Fruit fly (Drosophila melanogaster) whole organism, embryonic: ENCODE results near the gene CG18598.

ENCODE experiments used
- CG10565 ChIP-seq: fragments of 200-800 bp; sonication (Bioruptor generic); optimal IDR thresholded peaks from 3 replicates; lab custom pipeline; 2016; ENCODE audit warnings: missing biosample characterization, mild to moderate bottlenecking, missing genetic modification characterization
- CG11398 ChIP-seq: fragments of 200-800 bp; sonication (Bioruptor generic); optimal IDR thresholded peaks from 2 replicates; lab custom pipeline; 2016; ENCODE audit warnings: missing biosample characterization, missing genetic modification characterization
- CG11560 ChIP-seq: fragments of 200-800 bp; sonication (Bioruptor generic); IDR thresholded peaks from 3 replicates; pipeline ENCODE4 v1.3.6; 2022; ENCODE audit warnings: missing biosample characterization, missing genetic modification characterization
- CG12104 ChIP-seq: fragments of 200-800 bp; sonication (Bioruptor generic); optimal IDR thresholded peaks from 3 replicates; lab custom pipeline; 2016; ENCODE audit warnings: missing biosample characterization, missing genetic modification characterization
- CG15011 ChIP-seq: fragments of 200-800 bp; sonication (Bioruptor generic); optimal IDR thresholded peaks from 3 replicates; lab custom pipeline; 2018; ENCODE audit warnings: missing biosample characterization, mild to moderate bottlenecking, missing genetic modification characterization
- CG15514 ChIP-seq: fragments of 200-800 bp; sonication (Bioruptor generic); optimal IDR thresholded peaks from 3 replicates; lab custom pipeline; 2017; ENCODE audit warnings: missing biosample characterization, missing genetic modification characterization, mild to moderate bottlenecking, moderate library complexity, missing genetic modification reagents
- CG17612 ChIP-seq: fragments of 200-800 bp; sonication (Bioruptor generic); IDR thresholded peaks from 2 replicates; pipeline ENCODE4 v1.3.6; 2022; ENCODE audit warnings: missing biosample characterization, missing genetic modification characterization
- CG2202 ChIP-seq: fragments of 200-800 bp; sonication (Bioruptor generic); optimal IDR thresholded peaks from 2 replicates; lab custom pipeline; 2018; ENCODE audit warnings: missing biosample characterization, mild to moderate bottlenecking, missing genetic modification characterization
- CG33213 ChIP-seq: fragments of 200-800 bp; sonication (Bioruptor generic); optimal IDR thresholded peaks from 3 replicates; lab custom pipeline; 2016; ENCODE audit warnings: missing biosample characterization, missing genetic modification characterization
- CG4404 ChIP-seq: fragments of 200-800 bp; sonication (Bioruptor generic); IDR thresholded peaks from 2 replicates; pipeline ENCODE4 v1.3.6; 2022; ENCODE audit warnings: missing biosample characterization, missing genetic modification characterization
- CG6175 ChIP-seq: fragments of 200-800 bp; sonication (Bioruptor generic); IDR thresholded peaks from 3 replicates; pipeline ENCODE4 v1.3.6; 2022; ENCODE audit warnings: missing biosample characterization, missing genetic modification characterization
- CG6654 ChIP-seq: fragments of 200-800 bp; sonication (Bioruptor generic); optimal IDR thresholded peaks from 2 replicates; lab custom pipeline; 2017; ENCODE audit warnings: missing biosample characterization, mild to moderate bottlenecking, missing genetic modification characterization
- CG6765 ChIP-seq: fragments of 200-800 bp; sonication (Bioruptor generic); optimal IDR thresholded peaks from 3 replicates; lab custom pipeline; 2017; ENCODE audit warnings: missing biosample characterization, mild to moderate bottlenecking, missing genetic modification characterization
- CG6854 ChIP-seq: fragments of 200-800 bp; sonication (Bioruptor generic); optimal IDR thresholded peaks from 3 replicates; lab custom pipeline; 2017; ENCODE audit warnings: missing biosample characterization, mild to moderate bottlenecking, missing genetic modification characterization
- CG8281 ChIP-seq: fragments of 200-800 bp; sonication (Bioruptor generic); optimal IDR thresholded peaks from 2 replicates; lab custom pipeline; 2018; ENCODE audit warnings: missing biosample characterization, mild to moderate bottlenecking, missing genetic modification characterization, moderate library complexity
- Dbx ChIP-seq: fragments of 200-800 bp; sonication (Bioruptor generic); IDR thresholded peaks from 3 replicates; pipeline ENCODE4 v1.3.6; 2022; ENCODE audit warnings: missing biosample characterization, missing genetic modification characterization
- HLHmδ ChIP-seq: fragments of 200-800 bp; sonication (Bioruptor generic); optimal IDR thresholded peaks from 2 replicates; lab custom pipeline; 2018; ENCODE audit warnings: missing biosample characterization, mild to moderate bottlenecking, missing genetic modification characterization, moderate library complexity
- Lhr ChIP-seq: fragments of 200-800 bp; sonication (Bioruptor generic); optimal IDR thresholded peaks from 3 replicates; lab custom pipeline; 2017; ENCODE audit warnings: mild to moderate bottlenecking, missing biosample characterization, missing genetic modification reagents, missing genetic modification characterization
- Mes4 ChIP-seq: fragments of 200-800 bp; sonication (Bioruptor generic); optimal IDR thresholded peaks from 2 replicates; lab custom pipeline; 2016; ENCODE audit warnings: missing biosample characterization, missing genetic modification characterization
- Neu2 ChIP-seq: fragments of 200-800 bp; sonication (Bioruptor generic); optimal IDR thresholded peaks from 3 replicates; lab custom pipeline; 2016; ENCODE audit warnings: missing biosample characterization, missing genetic modification characterization, borderline replicate concordance
- Nf-YC ChIP-seq: fragments of 200-800 bp; optimal IDR thresholded peaks from 3 replicates; lab custom pipeline; 2019; ENCODE audit warnings: missing biosample characterization, mild to moderate bottlenecking, missing genetic modification characterization, moderate library complexity
- NfI ChIP-seq: fragments of 200-800 bp; sonication (Bioruptor generic); optimal IDR thresholded peaks from 3 replicates; lab custom pipeline; 2018; ENCODE audit warnings: missing biosample characterization, mild to moderate bottlenecking, missing genetic modification characterization, moderate library complexity
- Ptx1 ChIP-seq: fragments of 200-800 bp; sonication (Bioruptor generic); IDR thresholded peaks from 2 replicates; pipeline ENCODE4 v1.3.6; 2022; ENCODE audit warnings: missing biosample characterization, missing genetic modification characterization
- Ravus ChIP-seq: fragments of 200-800 bp; sonication (Bioruptor generic); IDR thresholded peaks from 2 replicates; pipeline ENCODE4 v1.3.6; 2022; ENCODE audit warnings: missing biosample characterization, missing genetic modification characterization
- Six4 ChIP-seq: fragments of 200-800 bp; sonication (Bioruptor generic); optimal IDR thresholded peaks from 2 replicates; lab custom pipeline; 2016; ENCODE audit warnings: missing biosample characterization, missing genetic modification characterization
- Ssrp ChIP-seq: fragments of 200-800 bp; sonication (Bioruptor generic); optimal IDR thresholded peaks from 2 replicates; lab custom pipeline; 2018; ENCODE audit warnings: missing biosample characterization, mild to moderate bottlenecking, missing genetic modification characterization, moderate library complexity
- TFAM ChIP-seq: fragments of 200-800 bp; sonication (Bioruptor generic); optimal IDR thresholded peaks from 2 replicates; lab custom pipeline; 2017; ENCODE audit warnings: missing biosample characterization, missing genetic modification characterization, inconsistent platforms
- ac ChIP-seq: fragments of 200-800 bp; sonication (Bioruptor generic); optimal IDR thresholded peaks from 3 replicates; lab custom pipeline; 2017; ENCODE audit warnings: missing biosample characterization, mild to moderate bottlenecking, missing genetic modification characterization
- ap ChIP-seq: fragments of 200-800 bp; sonication (Bioruptor generic); IDR thresholded peaks from 2 replicates; pipeline ENCODE4 v1.3.6; 2022; ENCODE audit warnings: missing biosample characterization, missing genetic modification characterization
- ara ChIP-seq: fragments of 200-800 bp; sonication (Bioruptor generic); IDR thresholded peaks from 2 replicates; pipeline ENCODE4 v1.3.6; 2022; ENCODE audit warnings: missing biosample characterization, missing genetic modification characterization
- chinmo ChIP-seq: fragments of 200-800 bp; sonication (Bioruptor generic); IDR thresholded peaks from 4 replicates; pipeline ENCODE4 v1.3.6; 2022; ENCODE audit warnings: missing biosample characterization, missing genetic modification characterization; ENCODE audit not compliant: partially characterized antibody
- corto ChIP-seq: fragments of 200-800 bp; sonication (Bioruptor generic); optimal IDR thresholded peaks from 2 replicates; lab custom pipeline; 2016; ENCODE audit warnings: missing biosample characterization, mild to moderate bottlenecking, missing genetic modification characterization, moderate library complexity
- dan ChIP-seq: fragments of 200-800 bp; sonication (Bioruptor generic); IDR thresholded peaks from 2 replicates; pipeline ENCODE4 v1.3.6; 2022; ENCODE audit warnings: missing biosample characterization, missing genetic modification characterization
- dati ChIP-seq: fragments of 200-800 bp; sonication (Bioruptor generic); IDR thresholded peaks from 2 replicates; pipeline ENCODE4 v1.3.6; 2022; ENCODE audit warnings: missing biosample characterization, missing genetic modification characterization
- disco-r ChIP-seq: fragments of 200-800 bp; sonication (Bioruptor generic); optimal IDR thresholded peaks from 2 replicates; lab custom pipeline; 2016; ENCODE audit warnings: missing biosample characterization, missing genetic modification characterization
- dmrt11E ChIP-seq: fragments of 200-800 bp; sonication (Bioruptor generic); optimal IDR thresholded peaks from 3 replicates; lab custom pipeline; 2018; ENCODE audit warnings: missing biosample characterization, mild to moderate bottlenecking, missing genetic modification characterization, moderate library complexity
- gfzf ChIP-seq: fragments of 200-800 bp; sonication (Bioruptor generic); optimal IDR thresholded peaks from 2 replicates; lab custom pipeline; 2016; ENCODE audit warnings: missing biosample characterization, mild to moderate bottlenecking, missing genetic modification characterization, moderate library complexity
- her ChIP-seq: fragments of 200-800 bp; sonication (Bioruptor generic); optimal IDR thresholded peaks from 2 replicates; lab custom pipeline; 2016; ENCODE audit warnings: missing biosample characterization, missing genetic modification characterization
- ken ChIP-seq: fragments of 200-800 bp; sonication (Bioruptor generic); IDR thresholded peaks from 3 replicates; pipeline ENCODE4 v1.3.6; 2022; ENCODE audit warnings: missing biosample characterization, missing genetic modification characterization
- lmd ChIP-seq: fragments of 200-800 bp; sonication (Bioruptor generic); IDR thresholded peaks from 2 replicates; pipeline ENCODE4 v1.3.6; 2022; ENCODE audit warnings: missing biosample characterization, missing genetic modification characterization
- nom ChIP-seq: fragments of 200-800 bp; sonication (Bioruptor generic); optimal IDR thresholded peaks from 2 replicates; lab custom pipeline; 2017; ENCODE audit warnings: missing biosample characterization, missing genetic modification characterization, mild to moderate bottlenecking, moderate library complexity, missing genetic modification reagents
- pzg ChIP-seq: fragments of 200-800 bp; sonication (Bioruptor generic); optimal IDR thresholded peaks from 3 replicates; lab custom pipeline; 2018; ENCODE audit warnings: missing biosample characterization, mild to moderate bottlenecking, missing genetic modification characterization, moderate library complexity
- sima ChIP-seq: fragments of 200-800 bp; sonication (Bioruptor generic); optimal IDR thresholded peaks from 2 replicates; lab custom pipeline; 2016; ENCODE audit warnings: missing biosample characterization, missing genetic modification characterization
- sna ChIP-seq: fragments of 200-800 bp; sonication (Bioruptor generic); IDR thresholded peaks from 2 replicates; pipeline ENCODE4 v1.3.6; 2022; ENCODE audit warnings: missing biosample characterization, missing genetic modification characterization; ENCODE audit not compliant: partially characterized antibody
- ssp ChIP-seq: fragments of 200-800 bp; sonication (Bioruptor generic); IDR thresholded peaks from 2 replicates; pipeline ENCODE4 v1.3.6; 2022; ENCODE audit warnings: missing biosample characterization, missing genetic modification characterization
- tgo ChIP-seq: fragments of 200-800 bp; sonication (Bioruptor generic); IDR thresholded peaks from 3 replicates; pipeline ENCODE4 v1.3.6; 2022; ENCODE audit warnings: missing biosample characterization, missing genetic modification characterization
- tup ChIP-seq: fragments of 200-800 bp; sonication (Bioruptor generic); optimal IDR thresholded peaks from 2 replicates; lab custom pipeline; 2016; ENCODE audit warnings: missing biosample characterization, mild to moderate bottlenecking, missing genetic modification characterization, moderate library complexity
- vvl ChIP-seq: fragments of 200-800 bp; sonication (Bioruptor generic); IDR thresholded peaks from 2 replicates; pipeline ENCODE4 v1.3.6; 2022; ENCODE audit warnings: missing biosample characterization, missing genetic modification characterization
- wdn ChIP-seq: fragments of 200-800 bp; sonication (Bioruptor generic); IDR thresholded peaks from 2 replicates; pipeline ENCODE4 v1.3.6; 2022; ENCODE audit warnings: missing biosample characterization, missing genetic modification characterization
- yki ChIP-seq: fragments of >200 bp; optimal IDR thresholded peaks from 3 replicates; lab custom pipeline; 2018
- zen2 ChIP-seq: fragments of 200-800 bp; sonication (Bioruptor generic); IDR thresholded peaks from 3 replicates; pipeline ENCODE4 v1.3.6; 2022; ENCODE audit warnings: missing biosample characterization, missing genetic modification characterization; ENCODE audit not compliant: partially characterized antibody

CG18598 gene

DNA sequence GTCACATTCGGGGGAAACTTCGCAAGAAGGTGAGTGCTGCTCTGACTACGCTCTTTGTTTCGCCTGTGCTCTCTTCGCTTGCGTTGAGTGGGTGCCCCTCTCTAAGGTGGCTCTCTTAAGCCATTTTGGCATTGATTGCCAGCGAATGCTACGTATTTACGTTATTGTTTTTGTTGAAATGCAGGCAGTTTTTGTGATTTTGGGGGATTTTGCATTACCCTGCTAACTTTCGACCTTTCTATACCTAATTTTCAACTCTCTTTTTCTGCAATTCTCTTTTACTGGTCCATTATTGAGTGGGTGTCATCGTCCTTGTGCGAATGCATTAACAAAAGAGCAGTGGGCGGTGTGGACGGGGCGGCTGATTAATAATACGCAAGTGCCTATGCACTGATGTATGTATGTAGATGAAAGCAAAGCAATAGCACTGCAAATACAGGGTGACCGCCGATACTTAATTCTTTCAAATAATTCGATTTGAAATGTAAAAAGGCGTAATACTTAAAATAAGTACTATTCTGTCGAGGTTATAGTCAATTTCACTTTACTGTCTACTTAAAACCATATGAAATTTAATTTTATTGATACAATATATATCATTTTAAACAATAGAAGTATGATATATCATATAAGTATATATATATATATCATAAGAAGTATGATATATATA lies 24.3 kb downstream of the CG18598 start (continued):
- no peak for TF ChIP-seq Nf-YC
- TF ChIP-seq wdn (GFP tag; lab: Robert Waterston, UW): no peak
- TF ChIP-seq CG10565 (GFP tag; lab: Kevin White, UChicago): no peak
- no peak for TF ChIP-seq Ravus
- TF ChIP-seq pzg (GFP tag; lab: Kevin White, UChicago): no peak
- TF ChIP-seq chinmo (GFP tag; lab: Robert Waterston, UW): peak; percentile 82; the same call in 2 of the 4 replicates
- TF ChIP-seq CG17612 (GFP tag; lab: Robert Waterston, UW): no peak
- no peak for TF ChIP-seq lmd
- no peak for TF ChIP-seq Neu2 (GFP tag; lab: Kevin White, UChicago)
- TF ChIP-seq tup (GFP tag; lab: Kevin White, UChicago): no peak
- TF ChIP-seq tgo (GFP tag; lab: Robert Waterston, UW): no peak
- TF ChIP-seq CG6654: no peak
- TF ChIP-seq ac (GFP tag; lab: Kevin White, UChicago): no peak
- no peak for TF ChIP-seq CG15011 (GFP tag; lab: Kevin White, UChicago)
- no peak for TF ChIP-seq CG11560 (tag; lab: Robert Waterston, UW)
- no peak for TF ChIP-seq dmrt11E (tag; lab: Kevin White, UChicago)
- no peak for TF ChIP-seq Six4 (GFP tag; lab: Kevin White, UChicago)
- TF ChIP-seq CG4404 (GFP tag; lab: Robert Waterston, UW): no peak
- TF ChIP-seq Ptx1 (GFP tag; lab: Robert Waterston, UW): no peak
- TF ChIP-seq ken (GFP tag; lab: Robert Waterston, UW): no peak
- no peak for TF ChIP-seq CG11398 (GFP tag; lab: Kevin White, UChicago)
- no peak for TF ChIP-seq Dbx (GFP tag; lab: Robert Waterston, UW)
- TF ChIP-seq CG2202: no peak
- TF ChIP-seq sna: no peak
- no peak for TF ChIP-seq CG12104
- no peak for TF ChIP-seq ara (GFP tag; lab: Robert Waterston, UW)
- no peak for TF ChIP-seq CG6854
- TF ChIP-seq zen2 (GFP tag; lab: Robert Waterston, UW): peak; percentile 48; the same call in 1 of the 3 replicates
- TF ChIP-seq HLHmδ (GFP tag; lab: Kevin White, UChicago): peak; percentile 44
- TF ChIP-seq ap (GFP tag; lab: Robert Waterston, UW): no peak
- TF ChIP-seq CG6765 (GFP tag; lab: Kevin White, UChicago): no peak
- no peak for TF ChIP-seq CG15514 (GFP tag; lab: Kevin White, UChicago)
- no peak for TF ChIP-seq Ssrp (tag; lab: Kevin White, UChicago)
- TF ChIP-seq CG33213 (GFP tag; lab: Kevin White, UChicago): no peak
- TF ChIP-seq her (GFP tag; lab: Kevin White, UChicago): no peak
- TF ChIP-seq dati (GFP tag; lab: Robert Waterston, UW): no peak
- TF ChIP-seq CG8281 (tag; lab: Kevin White, UChicago): no peak
- TF ChIP-seq CG6175 (GFP tag; lab: Robert Waterston, UW): no peak
- TF ChIP-seq corto (GFP tag; lab: Kevin White, UChicago): peak; percentile 1
- no peak for TF ChIP-seq ssp (GFP tag; lab: Robert Waterston, UW)
- TF ChIP-seq nom (GFP tag; lab: Kevin White, UChicago): peak; percentile 55
- TF ChIP-seq vvl: no peak
- no peak for TF ChIP-seq yki (lab: Kevin White, UChicago)
- no peak for TF ChIP-seq sima (GFP tag; lab: Kevin White, UChicago)
- no peak for TF ChIP-seq TFAM (GFP tag; lab: Kevin White, UChicago)
- TF ChIP-seq NfI: no peak
- TF ChIP-seq disco-r: no peak
- no peak for TF ChIP-seq dan (GFP tag; lab: Robert Waterston, UW)
- TF ChIP-seq Lhr: no peak
- no peak for TF ChIP-seq Mes4 (GFP tag; lab: Kevin White, UChicago)
- TF ChIP-seq gfzf (GFP tag; lab: Kevin White, UChicago): no peak
